Fruit fly (Drosophila melanogaster) whole organism, embryonic: Measurements from ENCODE around the gene TwdlF.
A peak's percentile ranks its signal among the peaks of the same experiment; 100 is the strongest.

Experiments used
- Abd-B ChIP-seq: fragments of 200-800 bp; sonication (Bioruptor generic); optimal IDR thresholded peaks from 2 replicates; lab custom pipeline; 2018; ENCODE audit warnings: missing biosample characterization, mild to moderate bottlenecking, missing genetic modification characterization, moderate library complexity
- Atf-2 ChIP-seq: fragments of 200-800 bp; sonication (Bioruptor generic); optimal IDR thresholded peaks from 2 replicates; lab custom pipeline; 2016; ENCODE audit warnings: missing biosample characterization, missing genetic modification characterization
- CG10979 ChIP-seq: fragments of 200-800 bp; sonication (Bioruptor generic); optimal IDR thresholded peaks from 2 replicates; lab custom pipeline; 2018; ENCODE audit warnings: missing biosample characterization, mild to moderate bottlenecking, missing genetic modification characterization, moderate library complexity
- CG11398 ChIP-seq: fragments of 200-800 bp; sonication (Bioruptor generic); optimal IDR thresholded peaks from 2 replicates; lab custom pipeline; 2016; ENCODE audit warnings: missing biosample characterization, missing genetic modification characterization
- CG12744 ChIP-seq: fragments of 200-800 bp; sonication (Bioruptor generic); optimal IDR thresholded peaks from 2 replicates; lab custom pipeline; 2016; ENCODE audit warnings: missing biosample characterization, missing genetic modification characterization
- CG14667 ChIP-seq: fragments of 200-800 bp; sonication (Bioruptor generic); IDR thresholded peaks from 2 replicates; pipeline ENCODE4 v1.3.6; 2022; ENCODE audit warnings: missing biosample characterization, missing genetic modification characterization
- CG1602 ChIP-seq: fragments of 200-800 bp; sonication (Bioruptor generic); optimal IDR thresholded peaks from 3 replicates; lab custom pipeline; 2016; ENCODE audit warnings: missing biosample characterization, missing genetic modification characterization
- CG2129 ChIP-seq: fragments of 200-800 bp; sonication (Bioruptor generic); IDR thresholded peaks from 2 replicates; pipeline ENCODE4 v1.3.6; 2022; ENCODE audit warnings: missing biosample characterization, missing genetic modification characterization; ENCODE audit not compliant: partially characterized antibody
- CG2202 ChIP-seq: fragments of 200-800 bp; sonication (Bioruptor generic); optimal IDR thresholded peaks from 2 replicates; lab custom pipeline; 2018; ENCODE audit warnings: missing biosample characterization, mild to moderate bottlenecking, missing genetic modification characterization
- CG30431 ChIP-seq: fragments of 200-800 bp; sonication (Bioruptor generic); optimal IDR thresholded peaks from 2 replicates; lab custom pipeline; 2017; ENCODE audit warnings: missing biosample characterization, missing genetic modification characterization
- CG32772 ChIP-seq: fragments of 200-800 bp; sonication (Bioruptor generic); IDR thresholded peaks from 2 replicates; pipeline ENCODE4 v1.3.6; 2022; ENCODE audit warnings: missing biosample characterization, missing genetic modification characterization
- CG3281 ChIP-seq: fragments of 200-800 bp; sonication (Bioruptor generic); optimal IDR thresholded peaks from 3 replicates; lab custom pipeline; 2017; ENCODE audit warnings: missing biosample characterization, mild to moderate bottlenecking, missing genetic modification characterization
- CG3726 ChIP-seq: fragments of 200-800 bp; sonication (Bioruptor generic); IDR thresholded peaks from 3 replicates; pipeline ENCODE4, ENCODE4 v1.3.6; 2022; ENCODE audit warnings: missing biosample characterization, missing genetic modification characterization
- CG4282 ChIP-seq: fragments of 200-800 bp; sonication (Bioruptor generic); optimal IDR thresholded peaks from 2 replicates; lab custom pipeline; 2016; ENCODE audit warnings: missing biosample characterization, missing genetic modification characterization
- CG5245 ChIP-seq: fragments of 200-800 bp; sonication (Bioruptor generic); optimal IDR thresholded peaks from 3 replicates; lab custom pipeline; 2016; ENCODE audit warnings: missing biosample characterization, missing genetic modification characterization
- CG5953 ChIP-seq: fragments of 200-800 bp; sonication (Bioruptor generic); IDR thresholded peaks from 2 replicates; pipeline ENCODE4 v1.3.6; 2022; ENCODE audit warnings: missing biosample characterization, missing genetic modification characterization
- CG6854 ChIP-seq: fragments of 200-800 bp; sonication (Bioruptor generic); optimal IDR thresholded peaks from 3 replicates; lab custom pipeline; 2017; ENCODE audit warnings: missing biosample characterization, mild to moderate bottlenecking, missing genetic modification characterization
- CG7786 ChIP-seq: fragments of 200-800 bp; sonication (Bioruptor generic); optimal IDR thresholded peaks from 2 replicates; lab custom pipeline; 2016; ENCODE audit warnings: missing biosample characterization, missing genetic modification characterization
- CG7839 ChIP-seq: fragments of 200-800 bp; sonication (Bioruptor generic); optimal IDR thresholded peaks from 3 replicates; lab custom pipeline; 2018; ENCODE audit warnings: missing biosample characterization, mild to moderate bottlenecking, missing genetic modification characterization, moderate library complexity
- CG7928 ChIP-seq: fragments of 200-800 bp; sonication (Bioruptor generic); optimal IDR thresholded peaks from 2 replicates; lab custom pipeline; 2017; ENCODE audit warnings: missing biosample characterization, mild to moderate bottlenecking, missing genetic modification characterization
- CG8281 ChIP-seq: fragments of 200-800 bp; sonication (Bioruptor generic); optimal IDR thresholded peaks from 2 replicates; lab custom pipeline; 2018; ENCODE audit warnings: missing biosample characterization, mild to moderate bottlenecking, missing genetic modification characterization, moderate library complexity
- CG8388 ChIP-seq: fragments of 200-800 bp; sonication (Bioruptor generic); optimal IDR thresholded peaks from 2 replicates; lab custom pipeline; 2019; ENCODE audit warnings: missing biosample characterization, mild to moderate bottlenecking, missing genetic modification characterization, moderate library complexity
- CG9609 ChIP-seq: fragments of 200-800 bp; sonication (Bioruptor generic); optimal IDR thresholded peaks from 3 replicates; lab custom pipeline; 2016; ENCODE audit warnings: missing biosample characterization, missing genetic modification characterization
- CrebB ChIP-seq: fragments of 200-800 bp; sonication (Bioruptor generic); optimal IDR thresholded peaks from 3 replicates; lab custom pipeline; 2018; ENCODE audit warnings: missing biosample characterization, mild to moderate bottlenecking, missing genetic modification characterization
- Dbx ChIP-seq: fragments of 200-800 bp; sonication (Bioruptor generic); IDR thresholded peaks from 3 replicates; pipeline ENCODE4 v1.3.6; 2022; ENCODE audit warnings: missing biosample characterization, missing genetic modification characterization
- Dip3 ChIP-seq: fragments of 200-800 bp; sonication (Bioruptor generic); optimal IDR thresholded peaks from 3 replicates; lab custom pipeline; 2016; ENCODE audit warnings: missing biosample characterization, missing genetic modification characterization
- E2f1 ChIP-seq: fragments of 200-800 bp; sonication (Bioruptor generic); IDR thresholded peaks from 2 replicates; pipeline ENCODE4 v1.3.6; 2022; ENCODE audit warnings: missing biosample characterization, missing genetic modification characterization
- Gug ChIP-seq: fragments of 200-800 bp; sonication (Bioruptor generic); IDR thresholded peaks from 4 replicates; pipeline ENCODE4 v1.3.6; 2022; ENCODE audit warnings: missing biosample characterization, missing genetic modification characterization
- Hr3 ChIP-seq: fragments of 200-800 bp; sonication (Bioruptor generic); optimal IDR thresholded peaks from 3 replicates; lab custom pipeline; 2016; ENCODE audit warnings: missing biosample characterization, missing genetic modification characterization
- Lim3 ChIP-seq: fragments of 200-800 bp; sonication (Bioruptor generic); IDR thresholded peaks from 2 replicates; pipeline ENCODE4 v1.3.6; 2022; ENCODE audit warnings: missing biosample characterization, missing genetic modification characterization
- MTF-1 ChIP-seq: fragments of 200-800 bp; sonication (Bioruptor generic); optimal IDR thresholded peaks from 2 replicates; lab custom pipeline; 2018; ENCODE audit warnings: missing biosample characterization, mild to moderate bottlenecking, missing genetic modification characterization, borderline replicate concordance
- Mrtf ChIP-seq: fragments of 200-800 bp; sonication (Bioruptor generic); IDR thresholded peaks from 3 replicates; pipeline ENCODE4 v1.3.6; 2022; ENCODE audit warnings: missing biosample characterization, missing genetic modification characterization
- NC2α ChIP-seq: fragments of 200-800 bp; sonication (Bioruptor generic); optimal IDR thresholded peaks from 2 replicates; lab custom pipeline; 2016; ENCODE audit warnings: missing biosample characterization, missing genetic modification characterization
- Taf1 ChIP-seq: fragments of 200-800 bp; sonication (Bioruptor generic); IDR thresholded peaks from 2 replicates; pipeline ENCODE4 v1.3.6; 2022; ENCODE audit warnings: missing biosample characterization, missing genetic modification characterization
- ase ChIP-seq: fragments of 200-800 bp; sonication (Bioruptor generic); IDR thresholded peaks from 3 replicates; pipeline ENCODE4 v1.3.6; 2022; ENCODE audit warnings: missing biosample characterization, missing genetic modification characterization
- ato ChIP-seq: fragments of 200-800 bp; sonication (Bioruptor generic); IDR thresholded peaks from 2 replicates; pipeline ENCODE4 v1.3.6; 2022; ENCODE audit warnings: missing biosample characterization, missing genetic modification characterization; ENCODE audit not compliant: partially characterized antibody
- bcd ChIP-seq: fragments of 200-800 bp; sonication (Bioruptor generic); optimal IDR thresholded peaks from 2 replicates; lab custom pipeline; 2017; ENCODE audit warnings: missing biosample characterization, mild to moderate bottlenecking, missing genetic modification characterization
- chm ChIP-seq: fragments of 200-800 bp; sonication (Bioruptor generic); IDR thresholded peaks from 2 replicates; pipeline ENCODE4 v1.3.6; 2022; ENCODE audit warnings: missing biosample characterization, missing genetic modification characterization
- crp ChIP-seq, 2 experiments: fragments of 200-800 bp; sonication (Bioruptor generic); optimal IDR thresholded peaks; 2 replicates in 1 of 2; 3 replicates in 1 of 2; lab custom pipeline; 2017; ENCODE audit warnings: missing biosample characterization in 2 of 2, missing genetic modification characterization in 2 of 2, mild to moderate bottlenecking in 1 of 2, moderate library complexity in 1 of 2
- ftz-f1 ChIP-seq: fragments of 200-800 bp; sonication (Bioruptor generic); optimal IDR thresholded peaks from 2 replicates; lab custom pipeline; 2016; ENCODE audit warnings: missing biosample characterization, missing genetic modification characterization
- gcm2 ChIP-seq: fragments of 200-800 bp; sonication (Bioruptor generic); optimal IDR thresholded peaks from 2 replicates; lab custom pipeline; 2016; ENCODE audit warnings: missing biosample characterization, missing genetic modification characterization
- gem ChIP-seq: fragments of 200-800 bp; sonication (Bioruptor generic); optimal IDR thresholded peaks from 2 replicates; lab custom pipeline; 2019; ENCODE audit warnings: missing biosample characterization, mild to moderate bottlenecking, missing genetic modification characterization, moderate library complexity
- jumu ChIP-seq: fragments of 200-800 bp; sonication (Bioruptor generic); optimal IDR thresholded peaks from 3 replicates; lab custom pipeline; 2016; ENCODE audit warnings: missing biosample characterization, missing genetic modification characterization
- knrl ChIP-seq: fragments of 200-800 bp; sonication (Bioruptor generic); IDR thresholded peaks from 3 replicates; pipeline ENCODE4 v1.3.6; 2022; ENCODE audit warnings: missing biosample characterization, missing genetic modification characterization; ENCODE audit not compliant: partially characterized antibody
- nom ChIP-seq: fragments of 200-800 bp; sonication (Bioruptor generic); optimal IDR thresholded peaks from 2 replicates; lab custom pipeline; 2017; ENCODE audit warnings: missing biosample characterization, missing genetic modification characterization, mild to moderate bottlenecking, moderate library complexity, missing genetic modification reagents
- sens-2 ChIP-seq: fragments of 200-800 bp; sonication (Bioruptor generic); IDR thresholded peaks from 2 replicates; pipeline ENCODE4 v1.3.6; 2022; ENCODE audit warnings: missing biosample characterization, missing genetic modification characterization
- sim ChIP-seq: fragments of 200-800 bp; sonication (Bioruptor generic); IDR thresholded peaks from 2 replicates; pipeline ENCODE4 v1.3.6; 2022; ENCODE audit warnings: missing biosample characterization, missing genetic modification characterization
- so ChIP-seq: fragments of 200-800 bp; sonication (Bioruptor generic); IDR thresholded peaks from 3 replicates; pipeline ENCODE4 v1.3.6; 2022; ENCODE audit warnings: missing biosample characterization, missing genetic modification characterization
- sob ChIP-seq: fragments of 200-800 bp; sonication (Bioruptor generic); IDR thresholded peaks from 2 replicates; pipeline ENCODE4 v1.3.6; 2022; ENCODE audit warnings: missing biosample characterization, missing genetic modification characterization
- tgo ChIP-seq: fragments of 200-800 bp; sonication (Bioruptor generic); IDR thresholded peaks from 3 replicates; pipeline ENCODE4 v1.3.6; 2022; ENCODE audit warnings: missing biosample characterization, missing genetic modification characterization
- wor ChIP-seq: fragments of 200-800 bp; sonication (Bioruptor generic); IDR thresholded peaks from 2 replicates; pipeline ENCODE4 v1.3.6; 2022; ENCODE audit warnings: missing biosample characterization, missing genetic modification characterization

TwdlF gene

dm6 chr3R:4214038-4214437 is 32.8 kb upstream of the TwdlF start (continued):
- TF ChIP-seq CG7786: peak; percentile 65
- TF ChIP-seq sim (GFP tag; lab: Robert Waterston, UW): 0 out of 2 replicates have a peak, but pooled peaks have one; percentile 34
- TF ChIP-seq knrl (GFP tag; lab: Robert Waterston, UW): no peak
- TF ChIP-seq CG8388 (GFP tag; lab: Kevin White, UChicago): peak; percentile 62
- TF ChIP-seq CG32772 (GFP tag; lab: Robert Waterston, UW): peak; percentile 92
- peak; percentile 76 for TF ChIP-seq bcd
- peak; percentile 73 for TF ChIP-seq CG30431 (GFP tag; lab: Kevin White, UChicago)
- TF ChIP-seq CG3281: peak; percentile 55
- peak; percentile 79 for TF ChIP-seq nom (GFP tag; lab: Kevin White, UChicago)
- peak; percentile 91 for TF ChIP-seq Mrtf (GFP tag; lab: Robert Waterston, UW)
- no peak for TF ChIP-seq ftz-f1
- peak; percentile 59 for TF ChIP-seq Atf-2 (GFP tag; lab: Kevin White, UChicago)
- TF ChIP-seq jumu (GFP tag; lab: Kevin White, UChicago): peak; percentile 77
- TF ChIP-seq tgo: peak; percentile 90
- no peak for TF ChIP-seq CG4282 (GFP tag; lab: Kevin White, UChicago)
- peak; percentile 69 for TF ChIP-seq gcm2 (GFP tag; lab: Kevin White, UChicago)
- TF ChIP-seq ase (GFP tag; lab: Robert Waterston, UW): peak; percentile 87
- TF ChIP-seq CG5953: peak; percentile 88
- peak; percentile 64 for TF ChIP-seq MTF-1 (GFP tag; lab: Kevin White, UChicago)
- peak; percentile 87 for TF ChIP-seq sob (GFP tag; lab: Robert Waterston, UW)
- no peak for TF ChIP-seq CG12744 (GFP tag; lab: Kevin White, UChicago)
- no peak for TF ChIP-seq CG2129
- peak; percentile 78 for TF ChIP-seq gem
- peak; percentile 89 for TF ChIP-seq CG14667 (GFP tag; lab: Robert Waterston, UW)
- TF ChIP-seq Gug: peak; percentile 87
- peak; percentile 82 for TF ChIP-seq CG5245
- peak; percentile 80 for TF ChIP-seq wor (GFP tag; lab: Robert Waterston, UW)
- TF ChIP-seq CG2202 (tag; lab: Kevin White, UChicago): no peak
- TF ChIP-seq so (GFP tag; lab: Robert Waterston, UW): peak; percentile 88
- peak; percentile 50; the same call in 1 of the 2 replicates for TF ChIP-seq chm
- peak; percentile 80; the same call in 2 of the 3 replicates for TF ChIP-seq CG3726 (GFP tag; lab: Robert Waterston, UW)
- TF ChIP-seq Lim3: peak; percentile 53; the same call in 1 of the 2 replicates
- TF ChIP-seq CG7839 (tag; lab: Kevin White, UChicago): peak; percentile 84
- peak; percentile 70 for TF ChIP-seq CG9609 (GFP tag; lab: Kevin White, UChicago)
- TF ChIP-seq CG8281 (tag; lab: Kevin White, UChicago): peak; percentile 36
- peak; percentile 70 for TF ChIP-seq Hr3
- TF ChIP-seq CG11398 (GFP tag; lab: Kevin White, UChicago): peak; percentile 68
- peak; percentile 15 for TF ChIP-seq CG7928 (GFP tag; lab: Kevin White, UChicago)
- TF ChIP-seq CrebB: peak; percentile 51
- peak; percentile 34 for TF ChIP-seq NC2α (GFP tag; lab: Kevin White, UChicago)
- TF ChIP-seq CG1602: peak; percentile 65
- TF ChIP-seq ato (GFP tag; lab: Robert Waterston, UW): no peak
- TF ChIP-seq CG6854 (GFP tag; lab: Kevin White, UChicago): no peak
- peak; percentile 67 for TF ChIP-seq CG10979 (tag; lab: Kevin White, UChicago)
- TF ChIP-seq Dip3 (GFP tag; lab: Kevin White, UChicago): peak; percentile 47
- TF ChIP-seq Dbx: peak; percentile 51; the same call in 1 of the 3 replicates
- peak; percentile 78 for TF ChIP-seq Abd-B (GFP tag; lab: Kevin White, UChicago)
- peak in 1 of 2 experiments; percentile 25 for TF ChIP-seq crp (GFP tag; optimal IDR thresholded peaks at IDR 0.05; lab: Kevin White, UChicago)
- peak; percentile 87 for TF ChIP-seq E2f1 (GFP tag; lab: Robert Waterston, UW)
- peak; percentile 69 for TF ChIP-seq sens-2 (GFP tag; lab: Robert Waterston, UW)
- peak; percentile 52; the same call in 1 of the 2 replicates for TF ChIP-seq Taf1 (GFP tag; lab: Robert Waterston, UW)
